Worm (Caenorhabditis elegans) whole organism, L3 larva: ENCODE measurements around the gene Y53F4B.21.

Source experiments
- ZK546.5 ChIP-seq: sonication (generic microtip); optimal IDR thresholded peaks from 2 replicates; lab custom pipeline; 2017; ENCODE audit warnings: missing biosample characterization, missing genetic modification characterization
- ceh-16 ChIP-seq: sonication (generic microtip); optimal IDR thresholded peaks from 2 replicates; lab custom pipeline; 2017; ENCODE audit warnings: missing biosample characterization, missing genetic modification characterization
- ceh-82 ChIP-seq: fragments of 150-350 bp; optimal IDR thresholded peaks from 2 replicates; lab custom pipeline; 2014; ENCODE audit warnings: missing biosample characterization, missing genetic modification characterization
- elt-1 ChIP-seq: fragments of 150-350 bp; optimal IDR thresholded peaks from 2 replicates; lab custom pipeline; 2014; ENCODE audit warnings: missing biosample characterization, missing genetic modification characterization
- fkh-2 ChIP-seq: fragments of 150-350 bp; optimal IDR thresholded peaks from 2 replicates; lab custom pipeline; 2014; ENCODE audit warnings: missing biosample characterization, missing genetic modification reagents, missing genetic modification characterization
- nhr-12 ChIP-seq: fragments of 150-350 bp; optimal IDR thresholded peaks from 2 replicates; lab custom pipeline; 2014; ENCODE audit warnings: missing biosample characterization, missing genetic modification characterization
- nhr-28 ChIP-seq: fragments of 150-350 bp; optimal IDR thresholded peaks from 2 replicates; lab custom pipeline; 2014; ENCODE audit warnings: missing biosample characterization, missing genetic modification characterization
- nhr-76 ChIP-seq: fragments of 150-350 bp; sonication (generic microtip); optimal IDR thresholded peaks from 5 replicates; lab custom pipeline; 2014; ENCODE audit warnings: missing biosample characterization, missing genetic modification characterization
- nhr-77 ChIP-seq: fragments of 150-350 bp; optimal IDR thresholded peaks from 2 replicates; lab custom pipeline; 2014; ENCODE audit warnings: missing biosample characterization, missing genetic modification characterization
- ztf-4 ChIP-seq: fragments of 150-350 bp; optimal IDR thresholded peaks from 2 replicates; lab custom pipeline; 2014; ENCODE audit warnings: missing biosample characterization, missing genetic modification characterization

DNA sequence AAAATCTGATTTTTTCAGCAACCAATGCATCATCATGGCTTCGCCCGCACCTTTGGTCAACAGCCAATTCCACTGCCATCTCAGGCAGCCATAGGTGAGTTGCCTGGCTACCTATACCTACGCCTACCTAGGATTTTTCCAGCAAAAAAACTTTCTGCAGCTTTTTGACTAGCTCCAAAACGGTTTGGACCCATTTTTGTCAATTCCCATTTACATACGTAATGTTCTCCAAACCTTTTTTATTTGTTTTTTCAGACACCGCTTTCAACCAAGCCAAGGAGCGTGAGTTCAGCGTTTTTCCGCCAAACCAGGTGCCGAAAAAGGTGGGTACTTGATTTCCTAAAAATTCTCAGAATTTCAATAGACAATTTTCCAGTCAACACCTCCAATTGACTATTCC is 53.7 kb downstream of the Y53F4B.21 start:
- TF ChIP-seq fkh-2 (tag; lab: Kevin White, UChicago), result no peak
- TF ChIP-seq ceh-16, result no peak
- no peak for TF ChIP-seq ZK546.5 (tag; lab: Kevin White, UChicago)
- no peak for TF ChIP-seq nhr-77
- TF ChIP-seq ceh-82, result no peak
- no peak for TF ChIP-seq elt-1 (tag; lab: Kevin White, UChicago)
- no peak for TF ChIP-seq nhr-76 (tag; lab: Kevin White, UChicago)
- TF ChIP-seq ztf-4 (tag; lab: Kevin White, UChicago), result no peak
- TF ChIP-seq nhr-28 (tag; lab: Kevin White, UChicago), result no peak
- TF ChIP-seq nhr-12, result no peak
